Worm (Caenorhabditis elegans): ENCODE data around the gene Y57G11A.2.
A peak's percentile ranks its signal among the peaks of the same experiment; 100 is the strongest.

Gene Y57G11A.2

ce11 chrIV:14534967-14535366 lies 15.6 kb upstream of the Y57G11A.2 start, which contains the start of gene T27E7.4:
Gene T27E7.4 (minus strand): TSS chrIV:14535067.
- TF ChIP-seq nhr-85 (tag) (no peak), elt-2 (tag; optimal IDR thresholded peaks at IDR 0.05) (no peak), sptf-1 (tag; optimal IDR thresholded peaks at IDR 0.05) (no peak), fkh-8 (tag; optimal IDR thresholded peaks at IDR 0.05) (no peak), lsy-2 (tag; optimal IDR thresholded peaks at IDR 0.05) (no peak), efl-1 (optimal IDR thresholded peaks at IDR 0.05) (no peak), efl-1 (GFP tag; optimal IDR thresholded peaks at IDR 0.05 in 1 of 2) (no peak), pag-3 (tag; optimal IDR thresholded peaks at IDR 0.05; ENCODE audit: borderline replicate concordance, insufficient read depth) (no peak), tlp-1 (tag; optimal IDR thresholded peaks at IDR 0.05) (no peak), lin-39 (tag; optimal IDR thresholded peaks at IDR 0.05) (no peak), nhr-28 (tag; optimal IDR thresholded peaks at IDR 0.05) (no peak), nhr-11 (tag; optimal IDR thresholded peaks at IDR 0.05) (no peak)

ce11 chrIV:14532366-14532765 lies 13.0 kb upstream of the Y57G11A.2 start:
- no peak for TF ChIP-seq mef-2 (tag; optimal IDR thresholded peaks at IDR 0.05)
- TF ChIP-seq C34B4.2 (tag; optimal IDR thresholded peaks at IDR 0.05), result no peak
- TF ChIP-seq grh-1 (GFP tag; IDR thresholded peaks at IDR 0.05), result no peak
- no peak for TF ChIP-seq tbx-2 (tag; optimal IDR thresholded peaks at IDR 0.05)
- no peak for TF ChIP-seq aha-1 (tag; optimal IDR thresholded peaks at IDR 0.05)
- TF ChIP-seq efl-1 (optimal IDR thresholded peaks at IDR 0.05), result peak in 1 of 2 experiments; percentile 43
- peak in 1 of 2 experiments; percentile 45 for TF ChIP-seq efl-1 (GFP tag; optimal IDR thresholded peaks at IDR 0.05 in 1 of 2)
- TF ChIP-seq nhr-47 (tag; optimal IDR thresholded peaks at IDR 0.05), result no peak
- TF ChIP-seq hlh-17 (GFP tag; optimal IDR thresholded peaks at IDR 0.05; ENCODE audit: borderline replicate concordance), result no peak
- TF ChIP-seq dpl-1 (GFP tag; optimal IDR thresholded peaks at IDR 0.05), result peak in 2 of 3 experiments; percentile 6 to 38
- TF ChIP-seq lin-14 (GFP tag; optimal IDR thresholded peaks at IDR 0.05), result no peak
- no peak for TF ChIP-seq swsn-7 (tag; optimal IDR thresholded peaks at IDR 0.05)
- TF ChIP-seq nhr-11 (tag; optimal IDR thresholded peaks at IDR 0.05), result no peak
- no peak for TF ChIP-seq skn-1 (tag; optimal IDR thresholded peaks at IDR 0.05)
- no peak for TF ChIP-seq nhr-90 (tag; optimal IDR thresholded peaks at IDR 0.05; ENCODE audit: poor library complexity)
- no peak for TF ChIP-seq lir-3 (tag; optimal IDR thresholded peaks at IDR 0.05; ENCODE audit: poor library complexity)
- TF ChIP-seq fkh-10 (GFP tag; optimal IDR thresholded peaks at IDR 0.05), result no peak
- no peak for TF ChIP-seq pqm-1 (tag; optimal IDR thresholded peaks at IDR 0.05)
- no peak for TF ChIP-seq snu-23 (GFP tag; optimal IDR thresholded peaks at IDR 0.05)
- no peak for TF ChIP-seq F16B12.6 (tag; optimal IDR thresholded peaks at IDR 0.05)
- TF ChIP-seq nhr-85 (tag), result peak; percentile 31
- no peak for TF ChIP-seq C04F5.9 (tag; optimal IDR thresholded peaks at IDR 0.05)
- TF ChIP-seq zag-1 (tag; optimal IDR thresholded peaks at IDR 0.05), result no peak
- peak in 1 of 2 experiments; percentile 8 for TF ChIP-seq lin-35 (GFP tag; optimal IDR thresholded peaks at IDR 0.05)
- peak; percentile 4 for TF ChIP-seq blmp-1 (tag; optimal IDR thresholded peaks at IDR 0.05)
- no peak for TF ChIP-seq mab-9 (GFP tag; IDR thresholded peaks at IDR 0.05)
- no peak for TF ChIP-seq lsy-2 (tag; optimal IDR thresholded peaks at IDR 0.05)
- TF ChIP-seq sox-4 (tag; optimal IDR thresholded peaks at IDR 0.05), result no peak
- no peak for TF ChIP-seq ztf-4 (tag; optimal IDR thresholded peaks at IDR 0.05)
- TF ChIP-seq unc-98 (GFP tag; IDR thresholded peaks at IDR 0.05), result no peak
- peak; percentile 65 for TF ChIP-seq zip-4 (GFP tag; optimal IDR thresholded peaks at IDR 0.05)
- no peak for TF ChIP-seq ztf-11 (tag; optimal IDR thresholded peaks at IDR 0.05)
- no peak for TF ChIP-seq fkh-4 (tag; optimal IDR thresholded peaks at IDR 0.05; ENCODE audit: borderline replicate concordance)
- no peak for TF ChIP-seq sup-37 (GFP tag; optimal IDR thresholded peaks at IDR 0.05)
- no peak for TF ChIP-seq lin-15B (tag; optimal IDR thresholded peaks at IDR 0.05)
- no peak for TF ChIP-seq rnt-1 (tag; optimal IDR thresholded peaks at IDR 0.05)
